Worm (Caenorhabditis elegans) whole organism, L1 larva: ENCODE results near the gene D1053.4.

ENCODE experiments used
- ama-1 ChIP-seq: fragments of 150-350 bp; optimal IDR thresholded peaks from 2 replicates; lab custom pipeline; 2014
- elt-3 ChIP-seq, 6 experiments: fragments of 150-350 bp in 1 of 6; sonication (generic microtip); optimal IDR thresholded peaks; 2 replicates each; lab custom pipeline; 2017 to 2018; ENCODE audit warnings: missing biosample characterization in 6 of 6, missing genetic modification characterization in 6 of 6, inconsistent platforms in 1 of 6
- fkh-10 ChIP-seq: sonication (generic microtip); optimal IDR thresholded peaks from 2 replicates; lab custom pipeline; 2017; ENCODE audit warnings: missing biosample characterization, missing genetic modification reagents, missing genetic modification characterization
- nhr-237 ChIP-seq: fragments of 150-350 bp; optimal IDR thresholded peaks from 2 replicates; lab custom pipeline; 2014; ENCODE audit warnings: missing biosample characterization, missing genetic modification characterization
- nhr-77 ChIP-seq: fragments of 150-350 bp; optimal IDR thresholded peaks from 2 replicates; lab custom pipeline; 2014; ENCODE audit warnings: missing biosample characterization, missing genetic modification characterization

DNA sequence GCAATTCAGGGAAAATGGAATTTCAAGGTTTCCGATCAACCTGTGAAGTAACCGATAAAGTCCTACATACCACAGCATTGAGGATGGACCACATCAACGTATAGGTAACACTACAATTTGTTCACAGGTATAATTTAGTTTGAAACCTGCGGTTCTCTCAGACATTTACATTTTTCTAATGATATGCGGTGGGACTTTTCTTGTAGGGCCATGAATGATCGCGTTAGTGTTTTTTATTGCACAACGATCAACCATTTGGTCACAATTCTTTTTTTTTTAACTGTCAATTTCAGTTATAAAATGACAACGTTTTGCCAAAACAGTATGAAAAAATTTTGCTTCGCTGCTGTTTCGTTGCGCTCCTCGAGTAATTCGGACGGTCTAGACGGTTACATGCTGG is 26.9 kb downstream of the D1053.4 start, which contains the start of gene C44C10.12:
- TF ChIP-seq fkh-10 (GFP tag; lab: Kevin White, UChicago): no peak
- no peak for TF ChIP-seq nhr-77 (tag; lab: Kevin White, UChicago)
- TF ChIP-seq elt-3 (tag; optimal IDR thresholded peaks at IDR 0.05; lab: Kevin White, UChicago): no peak
- TF ChIP-seq ama-1 (lab: Kevin White, UChicago): no peak
- TF ChIP-seq nhr-237: no peak
